Worm (Caenorhabditis elegans) whole organism, young adult: ENCODE results near the gene srx-77.

Source experiments
- B0035.1 ChIP-seq: sonication (generic microtip); optimal IDR thresholded peaks from 2 replicates; lab custom pipeline; 2016; ENCODE audit warnings: missing genetic modification characterization, mild to moderate bottlenecking, missing compliant biosample characterization, missing genotype, missing genetic modification reagents
- B0261.1 ChIP-seq: sonication (generic microtip); optimal IDR thresholded peaks from 2 replicates; lab custom pipeline; 2016; ENCODE audit warnings: mild to moderate bottlenecking, missing genetic modification characterization, moderate library complexity, missing compliant biosample characterization
- C06A6.2 ChIP-seq: fragments of 200-800 bp; sonication (Bioruptor generic); conservative IDR thresholded peaks from 2 replicates; pipeline ENCODE4 v1.3.6; 2022; ENCODE audit warnings: missing genetic modification characterization, missing compliant biosample characterization
- F22D6.2 ChIP-seq: sonication (generic microtip); optimal IDR thresholded peaks from 2 replicates; lab custom pipeline; 2016; ENCODE audit warnings: mild to moderate bottlenecking, missing genetic modification characterization, missing compliant biosample characterization
- F23B12.7 ChIP-seq: sonication (generic microtip); optimal IDR thresholded peaks from 2 replicates; lab custom pipeline; 2017; ENCODE audit warnings: missing genetic modification characterization, mild to moderate bottlenecking, missing compliant biosample characterization, antibody characterized with exemption, moderate library complexity; ENCODE audit not compliant: insufficient read depth
- F37B4.10 ChIP-seq: fragments of 200-800 bp; sonication (Bioruptor generic); IDR thresholded peaks from 2 replicates; pipeline ENCODE4 v1.3.6; 2022; ENCODE audit warnings: missing genetic modification characterization, missing compliant biosample characterization
- F39B2.1 ChIP-seq: fragments of 200-800 bp; sonication (Bioruptor generic); IDR thresholded peaks from 2 replicates; pipeline ENCODE4 v1.3.6; 2022; ENCODE audit warnings: missing genetic modification reagents, missing genetic modification characterization, missing compliant biosample characterization
- F49E8.2 ChIP-seq: sonication (generic microtip); optimal IDR thresholded peaks from 3 replicates; lab custom pipeline; 2017; ENCODE audit warnings: missing genetic modification characterization, mild to moderate bottlenecking, missing compliant biosample characterization, antibody characterized with exemption, moderate library complexity; ENCODE audit not compliant: insufficient read depth
- K11D2.4 ChIP-seq: fragments of 200-800 bp; sonication (Bioruptor generic); IDR thresholded peaks from 2 replicates; pipeline ENCODE4 v1.3.6; 2022; ENCODE audit warnings: missing genetic modification reagents, missing genetic modification characterization, missing compliant biosample characterization
- Y95B8A.8 ChIP-seq: fragments of 200-800 bp; sonication (Bioruptor generic); IDR thresholded peaks from 2 replicates; pipeline ENCODE4 v1.3.6; 2022; ENCODE audit warnings: missing genetic modification reagents, missing genetic modification characterization, missing compliant biosample characterization
- aptf-3 ChIP-seq: fragments of 200-800 bp; sonication (Bioruptor generic); IDR thresholded peaks from 2 replicates; pipeline ENCODE4 v1.3.6; 2022; ENCODE audit warnings: missing genetic modification characterization, missing compliant biosample characterization
- attf-5 ChIP-seq: fragments of 200-800 bp; sonication (Bioruptor generic); optimal IDR thresholded peaks from 2 replicates; lab custom pipeline; 2018; ENCODE audit warnings: mild to moderate bottlenecking, missing genetic modification characterization, missing compliant biosample characterization
- cebp-1 ChIP-seq, 2 experiments: fragments of 200-800 bp in 1 of 2; sonication (Bioruptor generic) in 1 of 2; sonication (generic microtip) in 1 of 2; IDR thresholded peaks in 1 of 2; optimal IDR thresholded peaks in 1 of 2; 2 replicates each; pipeline versions ENCODE4 v1.3.6 to Lab custom; 2017 to 2022; ENCODE audit warnings: missing compliant biosample characterization in 2 of 2, missing genetic modification characterization in 2 of 2, mild to moderate bottlenecking in 1 of 2, missing genetic modification reagents in 1 of 2, moderate library complexity in 1 of 2
- cebp-2 ChIP-seq: fragments of 200-800 bp; sonication (Bioruptor generic); IDR thresholded peaks from 2 replicates; pipeline ENCODE4 v1.3.6; 2022; ENCODE audit warnings: missing genetic modification characterization, missing compliant biosample characterization
- ceh-40 ChIP-seq: fragments of 200-800 bp; sonication (Bioruptor generic); IDR thresholded peaks from 2 replicates; pipeline ENCODE4 v1.3.6; 2022; ENCODE audit warnings: missing genetic modification characterization, missing compliant biosample characterization
- dox-1 ChIP-seq: fragments of 200-800 bp; sonication (Bioruptor generic); IDR thresholded peaks from 2 replicates; pipeline ENCODE4 v1.3.6; 2022; ENCODE audit warnings: missing genetic modification reagents, missing genetic modification characterization, missing compliant biosample characterization
- dpl-1 ChIP-seq: fragments of 150-350 bp; optimal IDR thresholded peaks from 2 replicates; lab custom pipeline; 2014; ENCODE audit warnings: missing biosample characterization, missing genetic modification reagents, missing genetic modification characterization
- efl-1 ChIP-seq: fragments of 150-350 bp; optimal IDR thresholded peaks from 2 replicates; lab custom pipeline; 2014; ENCODE audit warnings: missing biosample characterization, missing genetic modification reagents, missing genetic modification characterization
- egl-44 ChIP-seq: fragments of 200-800 bp; sonication (Bioruptor generic); IDR thresholded peaks from 2 replicates; pipeline ENCODE4 v1.3.6; 2022; ENCODE audit warnings: missing genetic modification reagents, missing genetic modification characterization, missing compliant biosample characterization
- egrh-3 ChIP-seq: fragments of 200-800 bp; sonication (Bioruptor generic); IDR thresholded peaks from 2 replicates; pipeline ENCODE4 v1.3.6; 2022; ENCODE audit warnings: missing genetic modification reagents, missing genetic modification characterization, missing compliant biosample characterization
- gei-17 ChIP-seq: fragments of 200-800 bp; sonication (Bioruptor generic); optimal IDR thresholded peaks from 2 replicates; lab custom pipeline; 2018; ENCODE audit warnings: mild to moderate bottlenecking, missing genetic modification characterization, missing compliant biosample characterization
- hlh-12 ChIP-seq: sonication (generic microtip); optimal IDR thresholded peaks from 2 replicates; lab custom pipeline; 2016; ENCODE audit warnings: missing genetic modification characterization, missing compliant biosample characterization
- hmg-1.2 ChIP-seq: fragments of 200-800 bp; sonication (Bioruptor generic); IDR thresholded peaks from 2 replicates; pipeline ENCODE4 v1.3.6; 2022; ENCODE audit warnings: missing genetic modification reagents, missing genetic modification characterization, missing compliant biosample characterization
- hmg-20 ChIP-seq: fragments of 200-800 bp; sonication (Bioruptor generic); IDR thresholded peaks from 2 replicates; pipeline ENCODE4 v1.3.6; 2022; ENCODE audit warnings: missing genetic modification reagents, missing genetic modification characterization, missing compliant biosample characterization
- hrde-1 ChIP-seq: sonication (generic microtip); optimal IDR thresholded peaks from 2 replicates; lab custom pipeline; 2016; ENCODE audit warnings: missing genetic modification characterization, mild to moderate bottlenecking, missing compliant biosample characterization, moderate library complexity, missing genotype, missing genetic modification reagents, borderline replicate concordance
- lag-1 ChIP-seq: fragments of 200-800 bp; sonication (Bioruptor generic); IDR thresholded peaks from 2 replicates; pipeline ENCODE4 v1.3.6; 2022; ENCODE audit warnings: missing genetic modification reagents, missing genetic modification characterization, missing compliant biosample characterization
- let-607 ChIP-seq, 2 experiments: fragments of 200-800 bp in 1 of 2; sonication (Bioruptor generic) in 1 of 2; sonication (generic microtip) in 1 of 2; optimal IDR thresholded peaks; 2 replicates each; lab custom pipeline; 2016 to 2018; ENCODE audit warnings: mild to moderate bottlenecking in 2 of 2, missing compliant biosample characterization in 2 of 2, missing genetic modification characterization in 2 of 2, moderate library complexity in 2 of 2, missing genotype in 1 of 2
- lin-35 ChIP-seq, 3 experiments: fragments of 150-350 bp in 2 of 3; sonication (generic microtip) in 1 of 3; optimal IDR thresholded peaks; 2 replicates each; lab custom pipeline; 2014 to 2018; ENCODE audit warnings: missing biosample characterization in 3 of 3, missing genetic modification characterization in 3 of 3, missing genetic modification reagents in 3 of 3
- lin-54 ChIP-seq: fragments of 200-800 bp; sonication (Bioruptor generic); optimal IDR thresholded peaks from 2 replicates; lab custom pipeline; 2018; ENCODE audit warnings: mild to moderate bottlenecking, missing genetic modification characterization, missing compliant biosample characterization
- lsy-27 ChIP-seq: sonication (generic microtip); optimal IDR thresholded peaks from 2 replicates; lab custom pipeline; 2017; ENCODE audit warnings: missing genetic modification characterization, mild to moderate bottlenecking, missing compliant biosample characterization, antibody characterized with exemption, missing genotype, borderline replicate concordance; ENCODE audit not compliant: insufficient read depth
- madf-3 ChIP-seq: fragments of 200-800 bp; sonication (Bioruptor generic); IDR thresholded peaks from 2 replicates; pipeline ENCODE4 v1.3.6; 2022; ENCODE audit warnings: missing genetic modification reagents, missing genetic modification characterization, missing compliant biosample characterization
- madf-8 ChIP-seq: fragments of 200-800 bp; sonication (Bioruptor generic); conservative IDR thresholded peaks from 2 replicates; pipeline ENCODE4 v1.3.6; 2022; ENCODE audit warnings: missing genetic modification reagents, missing genetic modification characterization, missing compliant biosample characterization
- mes-4 ChIP-seq: sonication (generic microtip); optimal IDR thresholded peaks from 2 replicates; lab custom pipeline; 2016; ENCODE audit warnings: missing genotype, missing genetic modification characterization, missing compliant biosample characterization
- nhr-120 ChIP-seq: fragments of 200-800 bp; sonication (Bioruptor generic); IDR thresholded peaks from 2 replicates; pipeline ENCODE4 v1.3.6; 2022; ENCODE audit warnings: missing genetic modification characterization, missing compliant biosample characterization
- nhr-80 ChIP-seq: sonication (generic microtip); optimal IDR thresholded peaks from 2 replicates; lab custom pipeline; 2016; ENCODE audit warnings: missing genetic modification characterization, missing compliant biosample characterization
- nhr-90 ChIP-seq: sonication (generic microtip); optimal IDR thresholded peaks from 2 replicates; lab custom pipeline; 2016; ENCODE audit warnings: missing genotype, mild to moderate bottlenecking, missing genetic modification characterization, missing compliant biosample characterization
- rcor-1 ChIP-seq: fragments of 200-800 bp; sonication (Bioruptor generic); IDR thresholded peaks from 2 replicates; pipeline ENCODE4 v1.3.6; 2022; ENCODE audit warnings: missing genetic modification reagents, missing genetic modification characterization, missing compliant biosample characterization
- rpc-1 ChIP-seq, 2 experiments: fragments of 150-350 bp in 1 of 2; sonication (generic microtip) in 1 of 2; optimal IDR thresholded peaks; 2 replicates each; lab custom pipeline; 2014 to 2018; ENCODE audit warnings: missing biosample characterization in 1 of 2, missing genetic modification characterization in 1 of 2, missing genetic modification reagents in 1 of 2, missing genotype in 1 of 2
- sea-2 ChIP-seq: fragments of 200-800 bp; sonication (Bioruptor generic); IDR thresholded peaks from 2 replicates; pipeline ENCODE4 v1.3.6; 2022; ENCODE audit warnings: missing genetic modification characterization, missing compliant biosample characterization
- sptf-2 ChIP-seq: fragments of 200-800 bp; sonication (Bioruptor generic); optimal IDR thresholded peaks from 2 replicates; lab custom pipeline; 2018; ENCODE audit warnings: mild to moderate bottlenecking, missing genetic modification characterization, missing compliant biosample characterization
- tlf-1 ChIP-seq: fragments of 200-800 bp; sonication (Bioruptor generic); optimal IDR thresholded peaks from 2 replicates; lab custom pipeline; 2018; ENCODE audit warnings: mild to moderate bottlenecking, missing genetic modification characterization, missing compliant biosample characterization
- zim-3 ChIP-seq: sonication (generic microtip); optimal IDR thresholded peaks from 2 replicates; lab custom pipeline; 2017; ENCODE audit warnings: mild to moderate bottlenecking, missing genetic modification characterization, moderate library complexity, missing compliant biosample characterization
- ztf-22 ChIP-seq: fragments of 200-800 bp; sonication (Bioruptor generic); optimal IDR thresholded peaks from 2 replicates; lab custom pipeline; 2018; ENCODE audit warnings: mild to moderate bottlenecking, missing genetic modification characterization, moderate library complexity, missing compliant biosample characterization
- ztf-25 ChIP-seq: fragments of 200-800 bp; sonication (Bioruptor generic); IDR thresholded peaks from 2 replicates; pipeline ENCODE4 v1.3.6; 2022; ENCODE audit warnings: missing genetic modification reagents, missing genetic modification characterization, missing compliant biosample characterization

srx-77 gene

ce11 chrV:4687944-4688505, 19.5 kb upstream of the srx-77 start, which contains the start of gene K03B4.2 (continued):
- TF ChIP-seq hlh-12 (tag; lab: Kevin White, UChicago): no peak
- no peak for TF ChIP-seq dox-1 (GFP tag; lab: Robert Waterston, UW)
- 0 out of 2 replicates have a peak, but pooled peaks have one; percentile 45 for TF ChIP-seq cebp-2
- TF ChIP-seq gei-17 (GFP tag; lab: Kevin White, UChicago): no peak
- TF ChIP-seq sea-2 (GFP tag; lab: Robert Waterston, UW): no peak
- TF ChIP-seq F37B4.10 (GFP tag; lab: Robert Waterston, UW): no peak
- TF ChIP-seq hmg-20: no peak
- no peak for TF ChIP-seq ztf-25
- no peak for TF ChIP-seq K11D2.4 (GFP tag; lab: Robert Waterston, UW)
- TF ChIP-seq zim-3: peak; percentile 11
- peak; percentile 38; the same call in 1 of the 2 replicates for TF ChIP-seq madf-3
- TF ChIP-seq mes-4 (tag; lab: Kevin White, UChicago): no peak
- 0 out of 2 replicates have a peak, but pooled peaks have one; percentile 12 for TF ChIP-seq madf-8
- no peak for TF ChIP-seq lag-1 (GFP tag; lab: Robert Waterston, UW)

- TF ChIP-seq nhr-80 (peak; percentile 29), ceh-40 (GFP tag; lab: Robert Waterston, UW) (no peak), rpc-1 (optimal IDR thresholded peaks at IDR 0.05; lab: Kevin White, UChicago) (peak; percentile 8), rpc-1 (tag; optimal IDR thresholded peaks at IDR 0.05; lab: Kevin White, UChicago) (no peak), nhr-90 (tag; lab: Kevin White, UChicago) (no peak), sptf-2 (GFP tag; lab: Kevin White, UChicago) (no peak), F23B12.7 (tag; lab: Kevin White, UChicago) (peak; percentile 7), C06A6.2 (GFP tag; lab: Robert Waterston, UW) (peak; percentile 52; the same call in 1 of the 2 replicates), F49E8.2 (tag; lab: Kevin White, UChicago) (no peak), zim-3 (no peak), F22D6.2 (tag; lab: Kevin White, UChicago) (no peak), B0035.1 (tag; lab: Kevin White, UChicago) (no peak), Y95B8A.8 (no peak), aptf-3 (GFP tag; lab: Robert Waterston, UW) (no peak), attf-5 (GFP tag; lab: Kevin White, UChicago) (peak; percentile 49), lin-54 (peak; percentile 47), hmg-1.2 (GFP tag; lab: Robert Waterston, UW) (no peak), dpl-1 (GFP tag; lab: Kevin White, UChicago) (no peak), tlf-1 (GFP tag; lab: Kevin White, UChicago) (no peak), F39B2.1 (no peak), ztf-22 (GFP tag; lab: Kevin White, UChicago) (no peak), nhr-120 (GFP tag; lab: Robert Waterston, UW) (no peak), cebp-1 (GFP tag; IDR thresholded peaks at IDR 0.05; lab: Robert Waterston, UW) (no peak), cebp-1 (tag; optimal IDR thresholded peaks at IDR 0.05; lab: Kevin White, UChicago) (no peak), lsy-27 (tag; lab: Kevin White, UChicago) (no peak), hrde-1 (tag; lab: Kevin White, UChicago) (no peak), lin-35 (GFP tag; optimal IDR thresholded peaks at IDR 0.05; lab: Kevin White, UChicago) (no peak), rcor-1 (GFP tag; lab: Robert Waterston, UW) (no peak), egrh-3 (GFP tag; lab: Robert Waterston, UW) (no peak), B0261.1 (tag; lab: Kevin White, UChicago) (no peak), efl-1 (GFP tag; lab: Kevin White, UChicago) (no peak), let-607 (tag; optimal IDR thresholded peaks at IDR 0.05; lab: Kevin White, UChicago) (no peak), egl-44 (GFP tag; lab: Robert Waterston, UW) (0 out of 2 replicates have a peak, but pooled peaks have one; percentile 50), sea-2 (GFP tag; lab: Robert Waterston, UW) (no peak)
These were observed 18.3 kb upstream of the srx-77 start, which contains the start of gene taf-10 for ce11 chrV:4686680-4687470. TSS of gene taf-10 (plus strand) at chrV:4687103.
